Worm (Caenorhabditis elegans): ENCODE data around the gene ZK563.7.

DNA sequence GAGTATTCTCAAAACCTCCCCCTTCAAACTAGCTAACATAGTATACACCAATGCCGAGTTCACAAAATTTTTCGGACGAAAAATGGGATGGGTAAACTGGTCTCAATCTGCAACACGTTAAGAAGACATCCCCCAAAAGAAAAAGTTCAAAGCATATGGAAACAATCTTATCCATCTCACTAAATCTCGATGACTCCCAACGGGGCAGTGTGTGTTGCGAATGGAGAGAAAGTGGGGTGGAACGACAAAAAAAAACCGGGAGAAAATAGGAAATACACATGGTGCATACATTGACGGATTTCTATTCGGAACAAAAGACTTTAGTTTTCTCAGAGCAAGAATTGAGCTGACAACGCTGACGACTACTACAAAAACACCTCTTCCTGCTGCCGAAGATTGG is 4.9 kb upstream of the ZK563.7 start:
- TF ChIP-seq pat-9 (tag; optimal IDR thresholded peaks at IDR 0.05), result no peak
- no peak for TF ChIP-seq pha-4 (tag; optimal IDR thresholded peaks at IDR 0.05)
- TF ChIP-seq nfya-1 (tag; optimal IDR thresholded peaks at IDR 0.05), result no peak
- no peak for TF ChIP-seq pqm-1 (tag; optimal IDR thresholded peaks at IDR 0.05)
- no peak for TF ChIP-seq tbx-2 (tag; optimal IDR thresholded peaks at IDR 0.05)
- no peak for TF ChIP-seq lin-11 (tag; optimal IDR thresholded peaks at IDR 0.05)
- TF ChIP-seq hlh-15 (tag; optimal IDR thresholded peaks at IDR 0.05), result no peak
- no peak for TF ChIP-seq Y22D7AL.16 (tag; optimal IDR thresholded peaks at IDR 0.05)
- no peak for TF ChIP-seq zip-5 (tag; optimal IDR thresholded peaks at IDR 0.05)
